Worm (Caenorhabditis elegans) whole organism, midembryonic: Measurements from ENCODE around the gene srh-24.

Experiments
- T22C8.4 ChIP-seq: fragments of 200-800 bp; sonication (Bioruptor generic); IDR thresholded peaks from 2 replicates; pipeline ENCODE4 v1.3.6; 2022; ENCODE audit warnings: missing genetic modification characterization, missing compliant biosample characterization
- cog-1 ChIP-seq: sonication (generic microtip); optimal IDR thresholded peaks from 2 replicates; lab custom pipeline; 2016; ENCODE audit warnings: missing genetic modification characterization, missing compliant biosample characterization
- flt-1 ChIP-seq: fragments of 200-800 bp; sonication (Bioruptor generic); IDR thresholded peaks from 2 replicates; pipeline ENCODE4 v1.3.6; 2022; ENCODE audit warnings: missing genetic modification characterization, missing compliant biosample characterization
- klf-2 ChIP-seq: fragments of 200-800 bp; sonication (Bioruptor generic); conservative IDR thresholded peaks from 2 replicates; pipeline ENCODE4 v1.3.6; 2022; ENCODE audit warnings: missing genetic modification reagents, missing genetic modification characterization, missing compliant biosample characterization
- med-1 ChIP-seq: sonication (generic microtip); optimal IDR thresholded peaks from 2 replicates; lab custom pipeline; 2017; ENCODE audit warnings: missing genetic modification characterization, mild to moderate bottlenecking, missing compliant biosample characterization, antibody characterized with exemption, missing genetic modification reagents; ENCODE audit not compliant: insufficient read depth
- ref-1 ChIP-seq: fragments of 200-800 bp; sonication (Bioruptor generic); conservative IDR thresholded peaks from 2 replicates; pipeline ENCODE4 v1.3.6; 2022; ENCODE audit warnings: missing genetic modification reagents, missing genetic modification characterization, missing compliant biosample characterization
- tab-1 ChIP-seq: fragments of 200-800 bp; sonication (Bioruptor generic); IDR thresholded peaks from 2 replicates; pipeline ENCODE4 v1.3.6; 2022; ENCODE audit warnings: missing genetic modification characterization, missing compliant biosample characterization
- ztf-23 ChIP-seq: fragments of 200-800 bp; sonication (Bioruptor generic); IDR thresholded peaks from 2 replicates; pipeline ENCODE4 v1.3.6; 2022; ENCODE audit warnings: missing genetic modification reagents, missing genetic modification characterization, missing compliant biosample characterization
- ztf-29 ChIP-seq: fragments of 200-800 bp; sonication (Bioruptor generic); IDR thresholded peaks from 2 replicates; pipeline ENCODE4 v1.3.6; 2022; ENCODE audit warnings: missing genetic modification reagents, missing genetic modification characterization, missing compliant biosample characterization

Gene srh-24

ce11 chrV:13934545-13934944 is 26.3 kb downstream of the srh-24 start, which contains the start of gene R10D12.1:
Gene R10D12.1, minus strand, starts transcription at chrV:13934645.
- TF ChIP-seq cog-1 (tag; lab: Kevin White, UChicago): no peak
- TF ChIP-seq T22C8.4: no peak
- TF ChIP-seq klf-2: no peak
- no peak for TF ChIP-seq med-1
- TF ChIP-seq tab-1 (GFP tag; lab: Robert Waterston, UW): no peak
- TF ChIP-seq flt-1 (GFP tag; lab: Robert Waterston, UW): no peak
- no peak for TF ChIP-seq ref-1 (GFP tag; lab: Robert Waterston, UW)
- no peak for TF ChIP-seq ztf-29 (GFP tag; lab: Robert Waterston, UW)
- TF ChIP-seq ztf-23 (GFP tag; lab: Robert Waterston, UW): no peak

ce11 chrV:13931952-13932351 is 28.9 kb downstream of the srh-24 start:
- TF ChIP-seq ztf-29 (GFP tag; lab: Robert Waterston, UW) (no peak), ztf-23 (GFP tag; lab: Robert Waterston, UW) (no peak), cog-1 (tag; lab: Kevin White, UChicago) (no peak), flt-1 (GFP tag; lab: Robert Waterston, UW) (no peak), tab-1 (GFP tag; lab: Robert Waterston, UW) (no peak), klf-2 (no peak), med-1 (no peak), ref-1 (GFP tag; lab: Robert Waterston, UW) (no peak), T22C8.4 (no peak)

ce11 chrV:13931225-13931624 is 29.6 kb downstream of the srh-24 start, which contains the start of gene C06B3.16:
Gene C06B3.16, plus strand, starts transcription at chrV:13931525.
- TF ChIP-seq ref-1 (GFP tag; lab: Robert Waterston, UW) (no peak), flt-1 (GFP tag; lab: Robert Waterston, UW) (no peak), ztf-29 (GFP tag; lab: Robert Waterston, UW) (no peak), ztf-23 (GFP tag; lab: Robert Waterston, UW) (no peak), med-1 (no peak), T22C8.4 (no peak), klf-2 (no peak), cog-1 (tag; lab: Kevin White, UChicago) (no peak), tab-1 (GFP tag; lab: Robert Waterston, UW) (no peak)

ce11 chrV:13929503-13929902 is 31.3 kb downstream of the srh-24 start, which contains the start of gene srxa-13:
Gene srxa-13, plus strand, starts transcription at chrV:13929803.
- TF ChIP-seq T22C8.4: no peak
- TF ChIP-seq klf-2: no peak
- TF ChIP-seq ref-1 (GFP tag; lab: Robert Waterston, UW): no peak
- TF ChIP-seq ztf-23 (GFP tag; lab: Robert Waterston, UW): no peak
- TF ChIP-seq tab-1 (GFP tag; lab: Robert Waterston, UW): no peak
- TF ChIP-seq ztf-29 (GFP tag; lab: Robert Waterston, UW): no peak
- no peak for TF ChIP-seq med-1
- no peak for TF ChIP-seq flt-1 (GFP tag; lab: Robert Waterston, UW)
- TF ChIP-seq cog-1 (tag; lab: Kevin White, UChicago): no peak

- TF ChIP-seq flt-1 (GFP tag; lab: Robert Waterston, UW) (no peak), ref-1 (GFP tag; lab: Robert Waterston, UW) (no peak), ztf-29 (GFP tag; lab: Robert Waterston, UW) (no peak), tab-1 (GFP tag; lab: Robert Waterston, UW) (no peak), ztf-23 (GFP tag; lab: Robert Waterston, UW) (no peak), med-1 (no peak), klf-2 (no peak), T22C8.4 (no peak), cog-1 (tag; lab: Kevin White, UChicago) (no peak)
Observed at ce11 chrV:13926398-13926797, 34.4 kb downstream of the srh-24 start, which contains the start of gene srxa-12. Gene srxa-12, plus strand, starts transcription at chrV:13926698.

- no peak for TF ChIP-seq tab-1 (GFP tag; lab: Robert Waterston, UW)
- TF ChIP-seq med-1: no peak
- TF ChIP-seq T22C8.4: no peak
- TF ChIP-seq klf-2: no peak
- no peak for TF ChIP-seq ztf-23 (GFP tag; lab: Robert Waterston, UW)
- TF ChIP-seq ref-1 (GFP tag; lab: Robert Waterston, UW): no peak
- no peak for TF ChIP-seq ztf-29 (GFP tag; lab: Robert Waterston, UW)
- no peak for TF ChIP-seq cog-1 (tag; lab: Kevin White, UChicago)
- no peak for TF ChIP-seq flt-1 (GFP tag; lab: Robert Waterston, UW)
Observed at ce11 chrV:13923851-13924250, 37.0 kb downstream of the srh-24 start, which contains the start of gene srxa-11. Gene srxa-11, plus strand, starts transcription at chrV:13924151.

ce11 chrV:13920730-13921129 is 40.1 kb downstream of the srh-24 start, which contains the start of gene srx-42:
Gene srx-42, plus strand, starts transcription at chrV:13921030.
- TF ChIP-seq flt-1 (GFP tag; lab: Robert Waterston, UW): no peak
- TF ChIP-seq tab-1 (GFP tag; lab: Robert Waterston, UW): no peak
- TF ChIP-seq ztf-23 (GFP tag; lab: Robert Waterston, UW): no peak
- TF ChIP-seq ref-1 (GFP tag; lab: Robert Waterston, UW): no peak
- TF ChIP-seq ztf-29 (GFP tag; lab: Robert Waterston, UW): no peak
- no peak for TF ChIP-seq cog-1 (tag; lab: Kevin White, UChicago)
- TF ChIP-seq klf-2: no peak
- TF ChIP-seq med-1: no peak
- TF ChIP-seq T22C8.4: no peak

ce11 chrV:13918341-13918740 is 42.5 kb downstream of the srh-24 start, which contains the start of gene str-250:
Gene str-250, plus strand, starts transcription at chrV:13918641.
- TF ChIP-seq tab-1 (GFP tag; lab: Robert Waterston, UW) (no peak), T22C8.4 (no peak), ztf-23 (GFP tag; lab: Robert Waterston, UW) (no peak), med-1 (no peak), ztf-29 (GFP tag; lab: Robert Waterston, UW) (no peak), klf-2 (no peak), flt-1 (GFP tag; lab: Robert Waterston, UW) (no peak), cog-1 (tag; lab: Kevin White, UChicago) (no peak), ref-1 (GFP tag; lab: Robert Waterston, UW) (no peak)

- TF ChIP-seq ref-1 (GFP tag; lab: Robert Waterston, UW): no peak
Observed at ce11 chrV:13916196-13916595, 44.6 kb downstream of the srh-24 start, which contains the start of gene str-252. Gene str-252, plus strand, starts transcription at chrV:13916496.

- no peak for TF ChIP-seq ztf-29 (GFP tag; lab: Robert Waterston, UW)
- TF ChIP-seq ref-1 (GFP tag; lab: Robert Waterston, UW): no peak
- TF ChIP-seq tab-1 (GFP tag; lab: Robert Waterston, UW): no peak
- no peak for TF ChIP-seq med-1
- TF ChIP-seq klf-2: no peak
- TF ChIP-seq T22C8.4: no peak
- TF ChIP-seq cog-1 (tag; lab: Kevin White, UChicago): no peak
- TF ChIP-seq flt-1 (GFP tag; lab: Robert Waterston, UW): no peak
- TF ChIP-seq ztf-23 (GFP tag; lab: Robert Waterston, UW): no peak
Observed at ce11 chrV:13915390-13915789, 45.4 kb downstream of the srh-24 start, which contains the start of gene gcy-32. Gene gcy-32, minus strand, starts transcription at chrV:13915490.
